Worm (Caenorhabditis elegans): Measurements from ENCODE around the gene orc-5.

Gene orc-5

DNA sequence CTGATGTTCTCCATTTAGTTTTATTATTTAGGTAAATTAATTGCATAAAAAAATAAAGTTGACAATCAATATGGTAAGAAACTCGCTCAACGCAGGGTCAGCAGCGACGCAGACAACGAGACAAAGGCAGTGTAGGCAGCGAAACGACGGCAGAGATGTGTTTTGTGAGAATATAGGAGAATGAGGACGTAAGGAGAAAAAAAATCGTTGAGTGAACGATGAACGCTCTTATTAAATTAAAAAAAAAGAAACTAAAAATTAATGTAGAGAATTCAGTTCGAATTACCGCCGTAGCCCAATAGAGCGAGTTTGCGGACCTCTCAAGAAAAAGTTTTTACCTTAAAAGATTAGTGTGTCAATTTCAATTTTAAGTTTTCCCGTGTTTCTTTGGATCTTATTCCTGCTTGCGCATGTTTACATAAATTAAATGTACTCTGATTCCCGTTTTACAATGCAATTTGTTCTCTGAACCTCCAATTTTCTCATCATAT is 33.8 kb upstream of the orc-5 start, which contains the start of gene T25B9.8:
TSS of gene T25B9.8 (minus strand) at position 51 of the 491 bp plus-strand sequence.
- peak; percentile 44 for TF ChIP-seq ces-1 (GFP tag; optimal IDR thresholded peaks at IDR 0.05)
- no peak for TF ChIP-seq flh-1 (GFP tag; optimal IDR thresholded peaks at IDR 0.05)

- TF ChIP-seq snpc-4 (tag; optimal IDR thresholded peaks at IDR 0.05) (no peak), ceh-39 (tag; optimal IDR thresholded peaks at IDR 0.05) (no peak), lsy-2 (tag; optimal IDR thresholded peaks at IDR 0.05) (no peak), sptf-1 (tag; optimal IDR thresholded peaks at IDR 0.05) (no peak), nhr-12 (tag; optimal IDR thresholded peaks at IDR 0.05) (no peak), mab-5 (tag; optimal IDR thresholded peaks at IDR 0.05) (no peak), blmp-1 (tag; optimal IDR thresholded peaks at IDR 0.05) (no peak)
These were observed 31.7 kb upstream of the orc-5 start for ce11 chrIV:10766071-10766470.

DNA sequence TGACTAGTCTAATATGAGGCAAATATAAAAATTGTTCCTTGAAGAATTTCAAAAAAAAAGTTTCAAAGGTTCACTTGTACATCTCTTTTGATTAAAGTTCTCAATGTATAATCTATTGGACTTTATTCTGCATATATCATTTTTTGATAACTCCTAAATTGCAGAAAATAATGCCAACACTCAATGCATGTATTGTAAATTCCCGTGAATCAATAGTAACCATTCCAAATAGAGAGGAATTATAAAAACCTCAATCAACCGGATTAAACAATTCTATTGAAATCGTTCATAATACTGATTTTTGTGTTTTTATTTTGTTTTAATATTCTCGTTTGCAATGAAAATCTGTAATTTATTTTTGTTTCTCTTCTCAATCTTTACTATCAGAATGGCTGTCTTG is 30.7 kb upstream of the orc-5 start, which contains the start of gene T25B9.12:
TSS of gene T25B9.12 (plus strand) at position 301 of the 400 bp plus-strand sequence.
- no peak for TF ChIP-seq unc-39 (tag; optimal IDR thresholded peaks at IDR 0.05)
- TF ChIP-seq mab-5 (tag; optimal IDR thresholded peaks at IDR 0.05), result no peak
- TF ChIP-seq bed-3 (GFP tag; optimal IDR thresholded peaks at IDR 0.05), result no peak
- TF ChIP-seq unc-120 (tag; optimal IDR thresholded peaks at IDR 0.05; ENCODE audit: poor library complexity, severe bottlenecking), result no peak
- TF ChIP-seq blmp-1 (tag; optimal IDR thresholded peaks at IDR 0.05), result no peak
- TF ChIP-seq sem-2 (GFP tag; optimal IDR thresholded peaks at IDR 0.05), result no peak
- TF ChIP-seq ceh-39 (tag; optimal IDR thresholded peaks at IDR 0.05), result no peak
- no peak for TF ChIP-seq M03D4.4 (tag; optimal IDR thresholded peaks at IDR 0.05)
- TF ChIP-seq lin-32 (GFP tag; optimal IDR thresholded peaks at IDR 0.05), result no peak
- TF ChIP-seq mep-1 (tag; optimal IDR thresholded peaks at IDR 0.05), result no peak
- no peak for TF ChIP-seq snpc-4 (tag; optimal IDR thresholded peaks at IDR 0.05)
- no peak for TF ChIP-seq nhr-237 (tag; optimal IDR thresholded peaks at IDR 0.05)
- no peak for TF ChIP-seq nhr-2 (tag; optimal IDR thresholded peaks at IDR 0.05)
- TF ChIP-seq pha-4 (tag; optimal IDR thresholded peaks at IDR 0.05), result no peak
- no peak for TF ChIP-seq drap-1 (GFP tag; optimal IDR thresholded peaks at IDR 0.05)
- no peak for TF ChIP-seq cnd-1 (tag; optimal IDR thresholded peaks at IDR 0.05)
- no peak for TF ChIP-seq lsy-2 (tag; optimal IDR thresholded peaks at IDR 0.05)
- no peak for TF ChIP-seq nhr-12 (tag; optimal IDR thresholded peaks at IDR 0.05)

- TF ChIP-seq hlh-1 (tag; optimal IDR thresholded peaks at IDR 0.05) (no peak), mls-2 (tag; optimal IDR thresholded peaks at IDR 0.05) (no peak), lin-32 (GFP tag; optimal IDR thresholded peaks at IDR 0.05) (no peak), ceh-43 (GFP tag; optimal IDR thresholded peaks at IDR 0.05) (no peak), tbx-8 (GFP tag; optimal IDR thresholded peaks at IDR 0.05) (no peak), pha-4 (tag; optimal IDR thresholded peaks at IDR 0.05) (no peak), blmp-1 (tag; optimal IDR thresholded peaks at IDR 0.05) (no peak), unc-39 (tag; optimal IDR thresholded peaks at IDR 0.05) (no peak), snpc-4 (tag; optimal IDR thresholded peaks at IDR 0.05) (no peak), unc-120 (tag; optimal IDR thresholded peaks at IDR 0.05; ENCODE audit: poor library complexity, severe bottlenecking) (no peak), bed-3 (GFP tag; optimal IDR thresholded peaks at IDR 0.05) (no peak), nhr-76 (tag; optimal IDR thresholded peaks at IDR 0.05) (no peak), cnd-1 (tag; optimal IDR thresholded peaks at IDR 0.05) (no peak), lin-13 (tag; optimal IDR thresholded peaks at IDR 0.05) (no peak), ztf-11 (tag; optimal IDR thresholded peaks at IDR 0.05) (no peak)
These were observed 29.8 kb upstream of the orc-5 start, which contains the start of gene T25B9.11 for ce11 chrIV:10764206-10764605. TSS of gene T25B9.11 (plus strand) at chrIV:10764506.

- no peak for TF ChIP-seq sptf-1 (tag; optimal IDR thresholded peaks at IDR 0.05)
- no peak for TF ChIP-seq bed-3 (GFP tag; optimal IDR thresholded peaks at IDR 0.05)
- no peak for TF ChIP-seq hlh-1 (tag; optimal IDR thresholded peaks at IDR 0.05)
- no peak for TF ChIP-seq unc-39 (tag; optimal IDR thresholded peaks at IDR 0.05)
- no peak for TF ChIP-seq ceh-39 (tag; optimal IDR thresholded peaks at IDR 0.05)
- TF ChIP-seq mab-5 (tag; optimal IDR thresholded peaks at IDR 0.05), result no peak
- no peak for TF ChIP-seq blmp-1 (tag; optimal IDR thresholded peaks at IDR 0.05)
- TF ChIP-seq ceh-83 (GFP tag; optimal IDR thresholded peaks at IDR 0.05), result no peak
- TF ChIP-seq lin-13 (tag; optimal IDR thresholded peaks at IDR 0.05), result no peak
- no peak for TF ChIP-seq cnd-1 (tag; optimal IDR thresholded peaks at IDR 0.05)
- TF ChIP-seq nhr-28 (tag; optimal IDR thresholded peaks at IDR 0.05), result no peak
- TF ChIP-seq drap-1 (GFP tag; optimal IDR thresholded peaks at IDR 0.05), result no peak
- no peak for TF ChIP-seq nhr-2 (tag; optimal IDR thresholded peaks at IDR 0.05)
- TF ChIP-seq ham-2 (GFP tag; optimal IDR thresholded peaks at IDR 0.05), result no peak
- TF ChIP-seq mep-1 (tag; optimal IDR thresholded peaks at IDR 0.05), result no peak
- no peak for TF ChIP-seq unc-120 (tag; optimal IDR thresholded peaks at IDR 0.05; ENCODE audit: poor library complexity, severe bottlenecking)
- no peak for TF ChIP-seq tbx-8 (GFP tag; optimal IDR thresholded peaks at IDR 0.05)
- no peak for TF ChIP-seq zip-8 (tag; optimal IDR thresholded peaks at IDR 0.05)
- TF ChIP-seq lin-32 (GFP tag; optimal IDR thresholded peaks at IDR 0.05), result no peak
- no peak for TF ChIP-seq mls-2 (tag; optimal IDR thresholded peaks at IDR 0.05)
These were observed 27.0 kb upstream of the orc-5 start, which contains the start of gene ugt-54 for ce11 chrIV:10761344-10761743. TSS of gene ugt-54 (plus strand) at chrIV:10761698.

Data from whole organism, mixed stage, embryonic.